Fruit fly (Drosophila melanogaster) whole organism: ENCODE data around the gene CG4462.

Experiments
- CG8478 ChIP-seq: fragments of >200 bp; optimal IDR thresholded peaks from 2 replicates; lab custom pipeline; 2018; ENCODE audit warnings: inconsistent platforms
- Dll ChIP-seq: fragments of >200 bp; optimal IDR thresholded peaks from 2 replicates; lab custom pipeline; 2017
- pan ChIP-seq: fragments of >200 bp; optimal IDR thresholded peaks from 2 replicates; lab custom pipeline; 2017
- usp ChIP-seq: fragments of >200 bp; optimal IDR thresholded peaks from 2 replicates; lab custom pipeline; 2017; ENCODE audit warnings: missing biosample characterization, missing genetic modification characterization, mixed read lengths

DNA sequence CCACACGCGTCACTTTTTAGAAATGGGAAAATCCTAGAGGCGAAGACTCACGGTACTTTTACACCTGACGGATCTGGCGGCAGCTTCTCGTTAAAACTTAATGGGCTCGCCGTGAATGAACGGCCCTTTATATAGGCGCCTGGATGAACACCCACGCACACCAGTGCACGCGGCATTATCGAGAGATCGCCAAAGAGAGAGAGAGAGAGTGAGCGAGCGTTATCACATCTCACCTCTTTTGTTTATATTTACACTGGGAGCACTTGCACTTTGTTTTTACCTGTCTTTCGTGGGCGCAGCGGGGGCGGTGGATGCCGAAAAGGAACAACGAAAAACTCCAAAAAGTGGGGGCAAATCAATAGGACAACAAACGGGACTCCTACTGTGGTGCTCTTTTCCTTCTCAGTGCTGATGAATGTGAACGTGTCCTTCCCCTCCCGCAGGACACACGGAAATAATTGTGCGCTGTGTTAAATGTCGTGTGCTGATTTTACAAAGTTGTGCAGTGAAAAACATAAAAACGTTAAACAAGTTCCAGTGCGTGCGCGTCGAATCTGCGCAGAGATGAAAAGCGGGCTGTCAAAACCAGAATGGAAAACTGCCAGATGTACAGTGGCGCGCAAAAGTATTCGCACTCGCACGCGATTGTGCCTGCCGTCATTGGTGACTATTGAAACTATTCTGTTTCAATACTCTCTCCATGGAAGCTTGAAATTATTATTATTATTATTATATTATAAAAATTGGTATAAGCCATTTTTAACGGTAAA is 49.9 kb downstream of the CG4462 start, which contains the start of gene Mrp5:
- TF ChIP-seq CG8478 (lab: Kevin White, UChicago) (no peak), usp (GFP tag; lab: Kevin White, UChicago) (no peak), Dll (peak; percentile 75), pan (lab: Kevin White, UChicago) (no peak)
